Fruit fly (Drosophila melanogaster) whole organism, embryonic: ENCODE measurements around the gene CG8925.

Source experiments
- ATbp ChIP-seq: fragments of 200-800 bp; sonication (Bioruptor generic); optimal IDR thresholded peaks from 2 replicates; lab custom pipeline; 2017; ENCODE audit warnings: missing biosample characterization, mild to moderate bottlenecking, missing genetic modification characterization, missing genetic modification reagents
- Abd-B ChIP-seq: fragments of 200-800 bp; sonication (Bioruptor generic); optimal IDR thresholded peaks from 2 replicates; lab custom pipeline; 2018; ENCODE audit warnings: missing biosample characterization, mild to moderate bottlenecking, missing genetic modification characterization, moderate library complexity
- Antp ChIP-seq: fragments of 200-800 bp; sonication (Bioruptor generic); optimal IDR thresholded peaks from 3 replicates; lab custom pipeline; 2016; ENCODE audit warnings: missing biosample characterization, missing genetic modification characterization
- CG10979 ChIP-seq: fragments of 200-800 bp; sonication (Bioruptor generic); optimal IDR thresholded peaks from 2 replicates; lab custom pipeline; 2018; ENCODE audit warnings: missing biosample characterization, mild to moderate bottlenecking, missing genetic modification characterization, moderate library complexity
- CG11093 ChIP-seq: fragments of 200-800 bp; sonication (Bioruptor generic); IDR thresholded peaks from 3 replicates; pipeline ENCODE4 v1.3.6; 2022; ENCODE audit warnings: missing biosample characterization, missing genetic modification characterization
- CG12769 ChIP-seq: fragments of 200-800 bp; sonication (Bioruptor generic); optimal IDR thresholded peaks from 2 replicates; lab custom pipeline; 2019; ENCODE audit warnings: missing biosample characterization, mild to moderate bottlenecking, missing genetic modification characterization, moderate library complexity
- CG13287 ChIP-seq: fragments of 200-800 bp; sonication (Bioruptor generic); IDR thresholded peaks from 2 replicates; pipeline ENCODE4 v1.3.6; 2022; ENCODE audit warnings: missing biosample characterization, missing genetic modification characterization; ENCODE audit not compliant: partially characterized antibody
- CG13624 ChIP-seq: fragments of 200-800 bp; sonication (Bioruptor generic); optimal IDR thresholded peaks from 2 replicates; lab custom pipeline; 2016; ENCODE audit warnings: missing biosample characterization, missing genetic modification characterization
- CG13894 ChIP-seq: fragments of 200-800 bp; sonication (Bioruptor generic); optimal IDR thresholded peaks from 3 replicates; lab custom pipeline; 2018; ENCODE audit warnings: missing biosample characterization, mild to moderate bottlenecking, missing genetic modification characterization, moderate library complexity
- CG14710 ChIP-seq: fragments of 200-800 bp; sonication (Bioruptor generic); optimal IDR thresholded peaks from 3 replicates; lab custom pipeline; 2019; ENCODE audit warnings: missing biosample characterization, mild to moderate bottlenecking, missing genetic modification characterization, moderate library complexity
- CG15514 ChIP-seq: fragments of 200-800 bp; sonication (Bioruptor generic); optimal IDR thresholded peaks from 3 replicates; lab custom pipeline; 2017; ENCODE audit warnings: missing biosample characterization, missing genetic modification characterization, mild to moderate bottlenecking, moderate library complexity, missing genetic modification reagents
- CG2120 ChIP-seq: fragments of 200-800 bp; sonication (Bioruptor generic); optimal IDR thresholded peaks from 3 replicates; lab custom pipeline; 2016; ENCODE audit warnings: missing biosample characterization, missing genetic modification characterization
- CG31224 ChIP-seq: fragments of 200-800 bp; sonication (Bioruptor generic); IDR thresholded peaks from 2 replicates; pipeline ENCODE4 v1.3.6; 2022; ENCODE audit warnings: missing biosample characterization, missing genetic modification characterization
- CG33213 ChIP-seq: fragments of 200-800 bp; sonication (Bioruptor generic); optimal IDR thresholded peaks from 3 replicates; lab custom pipeline; 2016; ENCODE audit warnings: missing biosample characterization, missing genetic modification characterization
- CG33557 ChIP-seq: fragments of 200-800 bp; sonication (Bioruptor generic); optimal IDR thresholded peaks from 2 replicates; lab custom pipeline; 2019; ENCODE audit warnings: missing biosample characterization, mild to moderate bottlenecking, missing genetic modification characterization, moderate library complexity
- CG3847 ChIP-seq: fragments of 200-800 bp; sonication (Bioruptor generic); IDR thresholded peaks from 2 replicates; pipeline ENCODE4 v1.3.6; 2022; ENCODE audit warnings: missing biosample characterization, missing genetic modification characterization
- CG4424 ChIP-seq: fragments of 200-800 bp; sonication (Bioruptor generic); optimal IDR thresholded peaks from 3 replicates; lab custom pipeline; 2016; ENCODE audit warnings: missing biosample characterization, missing genetic modification characterization
- CG7357 ChIP-seq: fragments of 200-800 bp; sonication (Bioruptor generic); IDR thresholded peaks from 3 replicates; pipeline ENCODE4 v1.3.6; 2022; ENCODE audit warnings: missing biosample characterization, missing genetic modification characterization
- CG7745 ChIP-seq: fragments of 200-800 bp; sonication (Bioruptor generic); optimal IDR thresholded peaks from 2 replicates; lab custom pipeline; 2018; ENCODE audit warnings: missing biosample characterization, mild to moderate bottlenecking, missing genetic modification characterization, moderate library complexity
- CG8290 ChIP-seq, 3 experiments: fragments of 200-800 bp; sonication (Bioruptor generic); optimal IDR thresholded peaks; 2 replicates each; lab custom pipeline; 2016 to 2019; ENCODE audit warnings: missing biosample characterization in 3 of 3, missing genetic modification characterization in 3 of 3, mild to moderate bottlenecking in 2 of 3, moderate library complexity in 1 of 3
- CG9797 ChIP-seq: fragments of 200-800 bp; sonication (Bioruptor generic); optimal IDR thresholded peaks from 3 replicates; lab custom pipeline; 2018; ENCODE audit warnings: missing biosample characterization, mild to moderate bottlenecking, missing genetic modification characterization
- D19B ChIP-seq: fragments of 200-800 bp; sonication (Bioruptor generic); optimal IDR thresholded peaks from 2 replicates; lab custom pipeline; 2017; ENCODE audit warnings: missing biosample characterization, mild to moderate bottlenecking, missing genetic modification characterization
- Deaf1 ChIP-seq: fragments of 200-800 bp; optimal IDR thresholded peaks from 3 replicates; lab custom pipeline; 2019; ENCODE audit warnings: missing biosample characterization, mild to moderate bottlenecking, missing genetic modification characterization, moderate library complexity
- Dip2 ChIP-seq: fragments of 200-800 bp; sonication (Bioruptor generic); IDR thresholded peaks from 2 replicates; pipeline ENCODE4 v1.3.6; 2022; ENCODE audit warnings: missing biosample characterization, missing genetic modification characterization
- Dp ChIP-seq: fragments of 200-800 bp; sonication (Bioruptor generic); optimal IDR thresholded peaks from 2 replicates; lab custom pipeline; 2018; ENCODE audit warnings: missing biosample characterization, mild to moderate bottlenecking, missing genetic modification characterization, moderate library complexity
- Ets65A ChIP-seq: fragments of 200-800 bp; sonication (Bioruptor generic); peaks from one replicate; lab custom pipeline; 2016; ENCODE audit warnings: missing biosample characterization, missing genetic modification characterization
- Fer3 ChIP-seq: fragments of 200-800 bp; sonication (Bioruptor generic); optimal IDR thresholded peaks from 2 replicates; lab custom pipeline; 2018; ENCODE audit warnings: missing biosample characterization, mild to moderate bottlenecking, missing genetic modification characterization, moderate library complexity
- HmgZ ChIP-seq: fragments of 200-800 bp; sonication (Bioruptor generic); optimal IDR thresholded peaks from 2 replicates; lab custom pipeline; 2018; ENCODE audit warnings: missing biosample characterization, mild to moderate bottlenecking, missing genetic modification characterization
- Hr39 ChIP-seq: fragments of >200 bp; optimal IDR thresholded peaks from 2 replicates; lab custom pipeline; 2017
- Neu2 ChIP-seq: fragments of 200-800 bp; sonication (Bioruptor generic); optimal IDR thresholded peaks from 3 replicates; lab custom pipeline; 2016; ENCODE audit warnings: missing biosample characterization, missing genetic modification characterization, borderline replicate concordance
- NfI ChIP-seq: fragments of 200-800 bp; sonication (Bioruptor generic); optimal IDR thresholded peaks from 3 replicates; lab custom pipeline; 2018; ENCODE audit warnings: missing biosample characterization, mild to moderate bottlenecking, missing genetic modification characterization, moderate library complexity
- Oli ChIP-seq: fragments of 200-800 bp; sonication (Bioruptor generic); optimal IDR thresholded peaks from 2 replicates; lab custom pipeline; 2018; ENCODE audit warnings: missing biosample characterization, mild to moderate bottlenecking, missing genetic modification characterization, moderate library complexity
- Rx ChIP-seq: fragments of 200-800 bp; sonication (Bioruptor generic); IDR thresholded peaks from 2 replicates; pipeline ENCODE4 v1.3.6; 2022; ENCODE audit warnings: missing biosample characterization, missing genetic modification characterization
- Six4 ChIP-seq: fragments of 200-800 bp; sonication (Bioruptor generic); optimal IDR thresholded peaks from 2 replicates; lab custom pipeline; 2016; ENCODE audit warnings: missing biosample characterization, missing genetic modification characterization
- Xrp1 ChIP-seq: fragments of 200-800 bp; sonication (Bioruptor generic); IDR thresholded peaks from 2 replicates; pipeline ENCODE4 v1.3.6; 2022; ENCODE audit warnings: missing biosample characterization, missing genetic modification characterization
- abd-A ChIP-seq: fragments of 200-800 bp; sonication (Bioruptor generic); optimal IDR thresholded peaks from 3 replicates; lab custom pipeline; 2019; ENCODE audit warnings: missing biosample characterization, mild to moderate bottlenecking, missing genetic modification characterization, moderate library complexity
- aop ChIP-seq: fragments of 200-800 bp; sonication (Bioruptor generic); IDR thresholded peaks from 2 replicates; pipeline ENCODE4 v1.3.6; 2022; ENCODE audit warnings: missing biosample characterization, missing genetic modification characterization
- bigmax ChIP-seq: fragments of 200-800 bp; sonication (Bioruptor generic); optimal IDR thresholded peaks from 2 replicates; lab custom pipeline; 2018; ENCODE audit warnings: missing biosample characterization, mild to moderate bottlenecking, missing genetic modification characterization
- crp ChIP-seq, 2 experiments: fragments of 200-800 bp; sonication (Bioruptor generic); optimal IDR thresholded peaks; 2 replicates in 1 of 2; 3 replicates in 1 of 2; lab custom pipeline; 2017; ENCODE audit warnings: missing biosample characterization in 2 of 2, missing genetic modification characterization in 2 of 2, mild to moderate bottlenecking in 1 of 2, moderate library complexity in 1 of 2
- fd96Cb ChIP-seq: fragments of 200-800 bp; sonication (Bioruptor generic); optimal IDR thresholded peaks from 2 replicates; lab custom pipeline; 2018; ENCODE audit warnings: missing biosample characterization, mild to moderate bottlenecking, missing genetic modification characterization, moderate library complexity
- gcm ChIP-seq: fragments of 200-800 bp; sonication (Bioruptor generic); optimal IDR thresholded peaks from 2 replicates; lab custom pipeline; 2019; ENCODE audit warnings: missing biosample characterization, mild to moderate bottlenecking, missing genetic modification characterization, moderate library complexity
- insv ChIP-seq, 2 experiments: fragments of 200-800 bp; sonication (Bioruptor generic); optimal IDR thresholded peaks; 3 replicates each; lab custom pipeline; 2016 to 2018; ENCODE audit warnings: missing biosample characterization in 2 of 2, missing genetic modification characterization in 2 of 2
- inv ChIP-seq: fragments of 200-800 bp; sonication (Bioruptor generic); IDR thresholded peaks from 2 replicates; pipeline ENCODE4 v1.3.6; 2022; ENCODE audit warnings: missing biosample characterization, missing genetic modification characterization; ENCODE audit not compliant: partially characterized antibody
- knrl ChIP-seq: fragments of 200-800 bp; sonication (Bioruptor generic); IDR thresholded peaks from 3 replicates; pipeline ENCODE4 v1.3.6; 2022; ENCODE audit warnings: missing biosample characterization, missing genetic modification characterization; ENCODE audit not compliant: partially characterized antibody
- lab ChIP-seq: fragments of 200-800 bp; sonication (Bioruptor generic); optimal IDR thresholded peaks from 3 replicates; lab custom pipeline; 2017; ENCODE audit warnings: missing biosample characterization, missing genetic modification characterization, mild to moderate bottlenecking, moderate library complexity, missing genetic modification reagents
- p53 ChIP-seq: fragments of 200-800 bp; sonication (Bioruptor generic); optimal IDR thresholded peaks from 2 replicates; lab custom pipeline; 2016; ENCODE audit warnings: missing biosample characterization, missing genetic modification characterization
- sens ChIP-seq: fragments of 200-800 bp; sonication (Bioruptor generic); peaks from one replicate; lab custom pipeline; 2016; ENCODE audit warnings: missing biosample characterization, missing genetic modification characterization
- ssp ChIP-seq: fragments of 200-800 bp; sonication (Bioruptor generic); IDR thresholded peaks from 2 replicates; pipeline ENCODE4 v1.3.6; 2022; ENCODE audit warnings: missing biosample characterization, missing genetic modification characterization
- vnd ChIP-seq: fragments of 200-800 bp; sonication (Bioruptor generic); IDR thresholded peaks from 3 replicates; pipeline ENCODE4 v1.3.6; 2022; ENCODE audit warnings: missing biosample characterization, missing genetic modification characterization; ENCODE audit not compliant: partially characterized antibody

The CG8925 gene

dm6 chr3R:16180476-16181070 lies 8.8 kb downstream of the CG8925 start, which contains the start of gene CG8927 (continued):
- TF ChIP-seq CG8290 (GFP tag; optimal IDR thresholded peaks at IDR 0.05; lab: Kevin White, UChicago) (peak; percentile 62), CG8290 (tag; optimal IDR thresholded peaks at IDR 0.05; lab: Kevin White, UChicago) (peak; percentile 30 to 86), CG9797 (GFP tag; lab: Kevin White, UChicago) (no peak), CG14710 (no peak), abd-A (tag; lab: Kevin White, UChicago) (no peak), Dp (GFP tag; lab: Kevin White, UChicago) (peak; percentile 67), ssp (no peak), Six4 (GFP tag; lab: Kevin White, UChicago) (no peak), CG2120 (GFP tag; lab: Kevin White, UChicago) (no peak), Hr39 (lab: Kevin White, UChicago) (no peak), CG7357 (GFP tag; lab: Robert Waterston, UW) (no peak), D19B (GFP tag; lab: Kevin White, UChicago) (no peak), Neu2 (GFP tag; lab: Kevin White, UChicago) (no peak), CG15514 (GFP tag; lab: Kevin White, UChicago) (peak; percentile 17), Abd-B (GFP tag; lab: Kevin White, UChicago) (peak; percentile 18), CG33557 (GFP tag; lab: Kevin White, UChicago) (no peak), sens (GFP tag; lab: Kevin White, UChicago) (no peak), crp (GFP tag; optimal IDR thresholded peaks at IDR 0.05; lab: Kevin White, UChicago) (peak in 1 of 2 experiments; percentile 2), Dip2 (no peak), NfI (GFP tag; lab: Kevin White, UChicago) (no peak), CG31224 (GFP tag; lab: Robert Waterston, UW) (no peak), CG33213 (peak; percentile 12), CG3847 (GFP tag; lab: Robert Waterston, UW) (0 out of 2 replicates have a peak, but pooled peaks have one; percentile 16), Rx (GFP tag; lab: Robert Waterston, UW) (no peak), gcm (GFP tag; lab: Kevin White, UChicago) (no peak), bigmax (GFP tag; lab: Kevin White, UChicago) (peak; percentile 42), ATbp (no peak), fd96Cb (tag; lab: Kevin White, UChicago) (no peak), CG4424 (no peak), CG13894 (tag; lab: Kevin White, UChicago) (no peak), p53 (GFP tag; lab: Kevin White, UChicago) (no peak), CG11093 (no peak), lab (GFP tag; lab: Kevin White, UChicago) (no peak), CG7745 (tag; lab: Kevin White, UChicago) (no peak), aop (GFP tag; lab: Robert Waterston, UW) (no peak), Oli (no peak), Ets65A (peak; percentile 70), Antp (GFP tag; lab: Kevin White, UChicago) (no peak), CG13624 (GFP tag; lab: Kevin White, UChicago) (no peak), HmgZ (tag; lab: Kevin White, UChicago) (peak; percentile 18), Xrp1 (GFP tag; lab: Robert Waterston, UW) (no peak), CG13287 (GFP tag; lab: Robert Waterston, UW) (peak; percentile 45; the same call in 1 of the 2 replicates), CG12769 (no peak), Fer3 (tag; lab: Kevin White, UChicago) (no peak), Deaf1 (tag; lab: Kevin White, UChicago) (no peak), insv (GFP tag; optimal IDR thresholded peaks at IDR 0.05; lab: Kevin White, UChicago) (no peak), CG10979 (no peak), knrl (GFP tag; lab: Robert Waterston, UW) (no peak), inv (GFP tag; lab: Robert Waterston, UW) (no peak), vnd (0 out of 3 replicates have a peak, but pooled peaks have one; percentile 28)
